Fruit fly (Drosophila melanogaster) whole organism, embryonic: ENCODE data around the gene kirre.

Experiments
- Awh ChIP-seq: fragments of 200-800 bp; sonication (Bioruptor generic); IDR thresholded peaks from 2 replicates; pipeline ENCODE4, ENCODE4 v1.3.6; 2022; ENCODE audit warnings: missing biosample characterization, missing genetic modification characterization
- B-H2 ChIP-seq: fragments of 200-800 bp; sonication (Bioruptor generic); optimal IDR thresholded peaks from 2 replicates; lab custom pipeline; 2018; ENCODE audit warnings: missing biosample characterization, mild to moderate bottlenecking, missing genetic modification characterization
- CG10462 ChIP-seq: fragments of 200-800 bp; sonication (Bioruptor generic); optimal IDR thresholded peaks from 2 replicates; lab custom pipeline; 2016; ENCODE audit warnings: missing biosample characterization, missing genetic modification characterization
- CG10543 ChIP-seq: fragments of 200-800 bp; sonication (Bioruptor generic); optimal IDR thresholded peaks from 3 replicates; lab custom pipeline; 2017; ENCODE audit warnings: missing biosample characterization, mild to moderate bottlenecking, missing genetic modification characterization, moderate library complexity
- CG10654 ChIP-seq: fragments of 200-800 bp; sonication (Bioruptor generic); optimal IDR thresholded peaks from 2 replicates; lab custom pipeline; 2016; ENCODE audit warnings: missing biosample characterization, missing genetic modification characterization
- CG11696 ChIP-seq: fragments of 200-800 bp; sonication (Bioruptor generic); IDR thresholded peaks from 2 replicates; pipeline ENCODE4 v1.3.6; 2022; ENCODE audit warnings: missing biosample characterization, missing genetic modification characterization
- CG12104 ChIP-seq: fragments of 200-800 bp; sonication (Bioruptor generic); optimal IDR thresholded peaks from 3 replicates; lab custom pipeline; 2016; ENCODE audit warnings: missing biosample characterization, missing genetic modification characterization
- CG12219 ChIP-seq: fragments of 200-800 bp; sonication (Bioruptor generic); optimal IDR thresholded peaks from 3 replicates; lab custom pipeline; 2018; ENCODE audit warnings: missing biosample characterization, mild to moderate bottlenecking, missing genetic modification characterization
- CG12236 ChIP-seq: fragments of 200-800 bp; sonication (Bioruptor generic); optimal IDR thresholded peaks from 2 replicates; lab custom pipeline; 2016; ENCODE audit warnings: missing biosample characterization, missing genetic modification characterization
- CG14441 ChIP-seq: fragments of 200-800 bp; sonication (Bioruptor generic); IDR thresholded peaks from 2 replicates; pipeline ENCODE4 v1.3.6; 2022; ENCODE audit warnings: missing biosample characterization, missing genetic modification characterization
- CG17829 ChIP-seq: fragments of 200-800 bp; optimal IDR thresholded peaks from 2 replicates; lab custom pipeline; 2019; ENCODE audit warnings: missing biosample characterization, mild to moderate bottlenecking, missing genetic modification characterization, moderate library complexity
- CG18619 ChIP-seq: fragments of 200-800 bp; sonication (Bioruptor generic); optimal IDR thresholded peaks from 3 replicates; lab custom pipeline; 2017; ENCODE audit warnings: missing biosample characterization, mild to moderate bottlenecking, missing genetic modification characterization
- CG30431 ChIP-seq: fragments of 200-800 bp; sonication (Bioruptor generic); optimal IDR thresholded peaks from 2 replicates; lab custom pipeline; 2017; ENCODE audit warnings: missing biosample characterization, missing genetic modification characterization
- CG3163 ChIP-seq: fragments of 200-800 bp; sonication (Bioruptor generic); optimal IDR thresholded peaks from 3 replicates; lab custom pipeline; 2016; ENCODE audit warnings: missing biosample characterization, missing genetic modification characterization
- CG3995 ChIP-seq: fragments of 200-800 bp; sonication (Bioruptor generic); optimal IDR thresholded peaks from 3 replicates; lab custom pipeline; 2016; ENCODE audit warnings: missing biosample characterization, missing genetic modification characterization
- CG7839 ChIP-seq: fragments of 200-800 bp; sonication (Bioruptor generic); optimal IDR thresholded peaks from 3 replicates; lab custom pipeline; 2018; ENCODE audit warnings: missing biosample characterization, mild to moderate bottlenecking, missing genetic modification characterization, moderate library complexity
- CG7963 ChIP-seq: fragments of 200-800 bp; sonication (Bioruptor generic); IDR thresholded peaks from 3 replicates; pipeline ENCODE4 v1.3.6; 2022; ENCODE audit warnings: missing biosample characterization, missing genetic modification characterization; ENCODE audit not compliant: partially characterized antibody
- CG8359 ChIP-seq: fragments of 200-800 bp; sonication (Bioruptor generic); optimal IDR thresholded peaks from 2 replicates; lab custom pipeline; 2017; ENCODE audit warnings: missing biosample characterization, mild to moderate bottlenecking, missing genetic modification characterization, borderline replicate concordance
- CG8388 ChIP-seq: fragments of 200-800 bp; sonication (Bioruptor generic); optimal IDR thresholded peaks from 2 replicates; lab custom pipeline; 2019; ENCODE audit warnings: missing biosample characterization, mild to moderate bottlenecking, missing genetic modification characterization, moderate library complexity
- CHES-1-like ChIP-seq: fragments of 200-800 bp; sonication (Bioruptor generic); optimal IDR thresholded peaks from 2 replicates; lab custom pipeline; 2016; ENCODE audit warnings: missing biosample characterization, missing genetic modification characterization
- CoRest ChIP-seq: fragments of 200-800 bp; sonication (Bioruptor generic); optimal IDR thresholded peaks from 3 replicates; lab custom pipeline; 2018; ENCODE audit warnings: missing biosample characterization, mild to moderate bottlenecking, missing genetic modification characterization, moderate library complexity
- D19A ChIP-seq: fragments of 200-800 bp; optimal IDR thresholded peaks from 3 replicates; lab custom pipeline; 2019; ENCODE audit warnings: missing biosample characterization, mild to moderate bottlenecking, missing genetic modification characterization, moderate library complexity
- Dad ChIP-seq: fragments of 200-800 bp; sonication (Bioruptor generic); optimal IDR thresholded peaks from 3 replicates; lab custom pipeline; 2016; ENCODE audit warnings: missing biosample characterization, missing genetic modification characterization
- Gsc ChIP-seq: fragments of 200-800 bp; sonication (Bioruptor generic); IDR thresholded peaks from 2 replicates; pipeline ENCODE4 v1.3.6; 2022; ENCODE audit warnings: missing biosample characterization, missing genetic modification characterization
- Gug ChIP-seq: fragments of 200-800 bp; sonication (Bioruptor generic); IDR thresholded peaks from 4 replicates; pipeline ENCODE4 v1.3.6; 2022; ENCODE audit warnings: missing biosample characterization, missing genetic modification characterization
- Hr51 ChIP-seq, 2 experiments: fragments of 200-800 bp; sonication (Bioruptor generic); optimal IDR thresholded peaks; 2 replicates in 1 of 2; 3 replicates in 1 of 2; lab custom pipeline; 2016 to 2018; ENCODE audit warnings: missing biosample characterization in 2 of 2, missing genetic modification characterization in 2 of 2, mild to moderate bottlenecking in 1 of 2, moderate library complexity in 1 of 2
- Hr78 ChIP-seq, 2 experiments: fragments of 200-800 bp in 1 of 2; fragments of >200 bp in 1 of 2; sonication (Bioruptor generic) in 1 of 2; optimal IDR thresholded peaks; 2 replicates each; lab custom pipeline; 2017 to 2019; ENCODE audit warnings: missing biosample characterization in 2 of 2, missing genetic modification characterization in 2 of 2, mild to moderate bottlenecking in 1 of 2, moderate library complexity in 1 of 2
- MESR4 ChIP-seq: fragments of 200-800 bp; sonication (Bioruptor generic); optimal IDR thresholded peaks from 2 replicates; lab custom pipeline; 2018; ENCODE audit warnings: missing biosample characterization, mild to moderate bottlenecking, missing genetic modification characterization, moderate library complexity
- Mes4 ChIP-seq: fragments of 200-800 bp; sonication (Bioruptor generic); optimal IDR thresholded peaks from 2 replicates; lab custom pipeline; 2016; ENCODE audit warnings: missing biosample characterization, missing genetic modification characterization
- Ptx1 ChIP-seq: fragments of 200-800 bp; sonication (Bioruptor generic); IDR thresholded peaks from 2 replicates; pipeline ENCODE4 v1.3.6; 2022; ENCODE audit warnings: missing biosample characterization, missing genetic modification characterization
- Six4 ChIP-seq: fragments of 200-800 bp; sonication (Bioruptor generic); optimal IDR thresholded peaks from 2 replicates; lab custom pipeline; 2016; ENCODE audit warnings: missing biosample characterization, missing genetic modification characterization
- Ssrp ChIP-seq: fragments of 200-800 bp; sonication (Bioruptor generic); optimal IDR thresholded peaks from 2 replicates; lab custom pipeline; 2018; ENCODE audit warnings: missing biosample characterization, mild to moderate bottlenecking, missing genetic modification characterization, moderate library complexity
- ap ChIP-seq: fragments of 200-800 bp; sonication (Bioruptor generic); IDR thresholded peaks from 2 replicates; pipeline ENCODE4 v1.3.6; 2022; ENCODE audit warnings: missing biosample characterization, missing genetic modification characterization
- ase ChIP-seq: fragments of 200-800 bp; sonication (Bioruptor generic); IDR thresholded peaks from 3 replicates; pipeline ENCODE4 v1.3.6; 2022; ENCODE audit warnings: missing biosample characterization, missing genetic modification characterization
- ato ChIP-seq: fragments of 200-800 bp; sonication (Bioruptor generic); IDR thresholded peaks from 2 replicates; pipeline ENCODE4 v1.3.6; 2022; ENCODE audit warnings: missing biosample characterization, missing genetic modification characterization; ENCODE audit not compliant: partially characterized antibody
- az2 ChIP-seq: fragments of 200-800 bp; sonication (Bioruptor generic); optimal IDR thresholded peaks from 3 replicates; lab custom pipeline; 2016; ENCODE audit warnings: missing biosample characterization, missing genetic modification characterization
- cg ChIP-seq: fragments of 200-800 bp; sonication (Bioruptor generic); optimal IDR thresholded peaks from 3 replicates; lab custom pipeline; 2019; ENCODE audit warnings: missing biosample characterization, mild to moderate bottlenecking, missing genetic modification characterization, moderate library complexity
- fd102C ChIP-seq: fragments of 200-800 bp; sonication (Bioruptor generic); optimal IDR thresholded peaks from 2 replicates; lab custom pipeline; 2018; ENCODE audit warnings: missing biosample characterization, mild to moderate bottlenecking, missing genetic modification characterization, moderate library complexity
- fd96Cb ChIP-seq: fragments of 200-800 bp; sonication (Bioruptor generic); optimal IDR thresholded peaks from 2 replicates; lab custom pipeline; 2018; ENCODE audit warnings: missing biosample characterization, mild to moderate bottlenecking, missing genetic modification characterization, moderate library complexity
- ftz-f1 ChIP-seq: fragments of 200-800 bp; sonication (Bioruptor generic); optimal IDR thresholded peaks from 2 replicates; lab custom pipeline; 2016; ENCODE audit warnings: missing biosample characterization, missing genetic modification characterization
- gt ChIP-seq: fragments of 200-800 bp; sonication (Bioruptor generic); IDR thresholded peaks from 2 replicates; pipeline ENCODE4 v1.3.6; 2022; ENCODE audit warnings: missing biosample characterization, missing genetic modification characterization
- h ChIP-seq: fragments of >200 bp; optimal IDR thresholded peaks from 2 replicates; lab custom pipeline; 2017
- hbn ChIP-seq: fragments of 200-800 bp; sonication (Bioruptor generic); IDR thresholded peaks from 2 replicates; pipeline ENCODE4 v1.3.6; 2022; ENCODE audit warnings: missing biosample characterization, missing genetic modification characterization; ENCODE audit not compliant: partially characterized antibody
- jigr1 ChIP-seq: fragments of 200-800 bp; sonication (Bioruptor generic); IDR thresholded peaks from 3 replicates; pipeline ENCODE4 v1.3.6; 2022; ENCODE audit warnings: missing biosample characterization, missing genetic modification characterization
- lola ChIP-seq, 3 experiments: fragments of >200 bp in 2 of 3; fragments of 200-800 bp in 1 of 3; sonication (Bioruptor generic) in 1 of 3; optimal IDR thresholded peaks; 2 replicates each; lab custom pipeline; 2017 to 2019; ENCODE audit warnings: missing biosample characterization in 3 of 3, missing genetic modification characterization in 3 of 3, mild to moderate bottlenecking in 1 of 3, moderate library complexity in 1 of 3
- nom ChIP-seq: fragments of 200-800 bp; sonication (Bioruptor generic); optimal IDR thresholded peaks from 2 replicates; lab custom pipeline; 2017; ENCODE audit warnings: missing biosample characterization, missing genetic modification characterization, mild to moderate bottlenecking, moderate library complexity, missing genetic modification reagents
- odd ChIP-seq: fragments of 200-800 bp; sonication (Bioruptor generic); optimal IDR thresholded peaks from 2 replicates; lab custom pipeline; 2017; ENCODE audit warnings: missing biosample characterization, mild to moderate bottlenecking, missing genetic modification characterization
- pho ChIP-seq: fragments of 200-800 bp; sonication (Bioruptor generic); optimal IDR thresholded peaks from 2 replicates; lab custom pipeline; 2016; ENCODE audit warnings: missing biosample characterization, missing genetic modification characterization
- row ChIP-seq: fragments of 200-800 bp; sonication (Bioruptor generic); IDR thresholded peaks from 3 replicates; pipeline ENCODE4 v1.3.6; 2022; ENCODE audit warnings: missing biosample characterization, missing genetic modification characterization
- toy ChIP-seq: fragments of 200-800 bp; sonication (Bioruptor generic); IDR thresholded peaks from 2 replicates; pipeline ENCODE4 v1.3.6; 2022; ENCODE audit warnings: missing biosample characterization, missing genetic modification characterization
- unc-4 ChIP-seq: fragments of 200-800 bp; sonication (Bioruptor generic); IDR thresholded peaks from 2 replicates; pipeline ENCODE4 v1.3.6; 2022; ENCODE audit warnings: missing biosample characterization, missing genetic modification characterization; ENCODE audit not compliant: partially characterized antibody

Gene kirre

DNA sequence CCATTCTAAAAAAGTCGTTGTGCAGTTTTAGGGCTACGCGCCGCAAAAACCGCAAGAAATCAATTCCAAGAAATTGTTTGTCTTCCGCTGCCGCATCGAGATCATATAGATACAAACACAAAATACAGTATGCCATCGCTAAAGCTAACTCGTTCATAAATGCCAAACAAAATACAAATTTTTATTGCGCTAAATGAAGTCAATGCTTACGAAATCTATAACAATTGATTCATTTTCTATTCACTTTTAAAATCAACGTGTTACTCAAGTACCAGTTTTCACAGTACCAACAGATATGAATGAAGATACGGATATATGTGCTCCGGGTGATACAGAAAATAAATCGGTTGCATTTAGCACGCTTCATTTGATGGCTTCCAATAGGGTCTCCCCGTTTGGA is 267.6 kb downstream of the kirre start (continued):
- TF ChIP-seq D19A (tag; lab: Kevin White, UChicago) (peak; percentile 46), unc-4 (GFP tag; lab: Robert Waterston, UW) (no peak), CG17829 (tag; lab: Kevin White, UChicago) (peak; percentile 63), nom (GFP tag; lab: Kevin White, UChicago) (no peak), CG8388 (peak; percentile 61), Gug (GFP tag; lab: Robert Waterston, UW) (no peak), CG14441 (GFP tag; lab: Robert Waterston, UW) (peak; percentile 77), CHES-1-like (GFP tag; lab: Kevin White, UChicago) (no peak), CG3995 (no peak), ase (GFP tag; lab: Robert Waterston, UW) (0 out of 3 replicates have a peak, but pooled peaks have one; percentile 38), CG8359 (peak; percentile 45), ato (GFP tag; lab: Robert Waterston, UW) (no peak), pho (GFP tag; lab: Kevin White, UChicago) (no peak), Gsc (GFP tag; lab: Robert Waterston, UW) (no peak), CG18619 (GFP tag; lab: Kevin White, UChicago) (no peak), MESR4 (GFP tag; lab: Kevin White, UChicago) (no peak), Dad (GFP tag; lab: Kevin White, UChicago) (peak; percentile 34), Hr51 (GFP tag; optimal IDR thresholded peaks at IDR 0.05; lab: Kevin White, UChicago) (peak in 1 of 2 experiments; percentile 68), az2 (GFP tag; lab: Kevin White, UChicago) (peak; percentile 65), Mes4 (GFP tag; lab: Kevin White, UChicago) (peak; percentile 22), B-H2 (no peak), Ssrp (tag; lab: Kevin White, UChicago) (peak; percentile 58), CG10462 (no peak), CG12219 (peak; percentile 60), CG7963 (no peak), CG3163 (GFP tag; lab: Kevin White, UChicago) (no peak), ap (GFP tag; lab: Robert Waterston, UW) (peak; percentile 26; the same call in 1 of the 2 replicates), Six4 (GFP tag; lab: Kevin White, UChicago) (no peak), Ptx1 (peak; percentile 64), CG11696 (GFP tag; lab: Robert Waterston, UW) (no peak), gt (no peak), jigr1 (GFP tag; lab: Robert Waterston, UW) (no peak), CG10654 (peak; percentile 28), lola (GFP tag; optimal IDR thresholded peaks at IDR 0.05; lab: Kevin White, UChicago) (peak in 1 of 3 experiments; percentile 54), hbn (GFP tag; lab: Robert Waterston, UW) (no peak), CoRest (tag; lab: Kevin White, UChicago) (peak; percentile 65), CG7839 (tag; lab: Kevin White, UChicago) (peak; percentile 76), fd96Cb (tag; lab: Kevin White, UChicago) (peak; percentile 69), CG12104 (GFP tag; lab: Kevin White, UChicago) (no peak), CG30431 (GFP tag; lab: Kevin White, UChicago) (peak; percentile 24), odd (GFP tag; lab: Kevin White, UChicago) (no peak), toy (GFP tag; lab: Robert Waterston, UW) (no peak), CG12236 (peak; percentile 2), cg (GFP tag; lab: Kevin White, UChicago) (peak; percentile 10), row (GFP tag; lab: Robert Waterston, UW) (peak; percentile 71), h (lab: Kevin White, UChicago) (no peak), CG10543 (no peak), ftz-f1 (no peak), Hr78 (GFP tag; optimal IDR thresholded peaks at IDR 0.05; lab: Kevin White, UChicago) (no peak), Awh (peak; percentile 64; the same call in 1 of the 2 replicates), fd102C (GFP tag; lab: Kevin White, UChicago) (no peak)
